Worm (Caenorhabditis elegans): ENCODE data around the gene clx-1.

The clx-1 gene

DNA sequence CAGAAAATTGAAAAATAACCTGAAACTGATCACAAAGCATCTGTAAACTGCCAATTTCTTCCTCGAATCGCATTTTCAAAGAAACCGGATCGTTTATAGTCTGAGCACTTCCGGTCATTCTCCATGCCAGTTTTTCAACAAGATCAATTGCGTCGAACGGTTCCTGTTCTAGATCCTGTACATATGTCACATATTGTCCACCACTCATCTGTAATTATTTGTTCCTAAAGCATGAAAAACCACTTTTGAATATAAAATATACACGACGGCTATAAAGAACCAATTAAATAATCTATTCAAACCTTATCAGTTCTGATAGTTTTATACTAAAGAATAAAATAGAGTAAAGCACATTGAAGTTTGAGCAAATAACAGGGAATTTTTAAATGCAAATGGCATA, 47.8 kb downstream of the clx-1 start, which contains the start of gene sec-10 (continued):
- no peak for TF ChIP-seq ztf-25 (GFP tag; IDR thresholded peaks at IDR 0.05)
- peak; percentile 87 for TF ChIP-seq Y53G8AR.9 (GFP tag; conservative IDR thresholded peaks at IDR 0.05)
- TF ChIP-seq ZK185.1 (tag; optimal IDR thresholded peaks at IDR 0.05; ENCODE audit: poor library complexity, severe bottlenecking): peak; percentile 20

ce11 chrIV:7783801-7784411, 49.5 kb downstream of the clx-1 start, which contains the start of gene tag-321:
tag-321 (minus strand) TSS chrIV:7783851.
- TF ChIP-seq hsf-1 (GFP tag; IDR thresholded peaks at IDR 0.05): 0 out of 2 replicates have a peak, but pooled peaks have one; percentile 44
- TF ChIP-seq nhr-80 (tag; optimal IDR thresholded peaks at IDR 0.05): peak; percentile 63
- TF ChIP-seq Y53G8AR.9 (GFP tag; conservative IDR thresholded peaks at IDR 0.05): no peak

DNA sequence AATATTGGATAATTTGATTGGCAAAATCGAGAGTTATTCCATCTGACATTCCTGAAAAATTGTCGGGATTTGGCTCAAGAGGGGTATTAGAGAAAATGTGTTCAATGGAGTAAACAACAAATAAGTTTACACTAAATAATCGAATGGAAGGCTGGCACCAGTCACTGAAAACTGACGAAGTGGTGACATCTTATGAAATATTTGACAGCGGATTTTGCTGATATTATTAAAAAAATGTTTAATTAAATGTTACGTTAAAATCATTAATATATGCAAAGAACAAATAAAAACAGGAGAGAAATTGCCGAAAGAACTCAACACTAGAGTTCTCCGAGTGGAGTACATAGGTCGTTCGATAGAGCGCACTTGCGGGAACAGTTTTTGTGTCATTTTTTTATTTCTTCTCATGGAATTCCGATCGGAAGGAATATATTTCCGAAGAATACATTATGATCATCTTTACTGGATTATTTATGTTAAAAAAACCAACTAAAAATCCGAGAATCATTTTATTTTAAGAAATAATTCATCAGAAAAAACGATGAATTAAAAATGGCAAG, 51.1 kb downstream of the clx-1 start, which contains the start of gene tag-322:
Gene tag-322 (minus strand): TSS at position 51 of the 560 bp plus-strand sequence.
- TF ChIP-seq ceh-79 (tag; optimal IDR thresholded peaks at IDR 0.05) (no peak), hrde-1 (tag; optimal IDR thresholded peaks at IDR 0.05; ENCODE audit: borderline replicate concordance) (no peak), snpc-4 (GFP tag; optimal IDR thresholded peaks at IDR 0.05) (no peak), snpc-4 (tag; optimal IDR thresholded peaks at IDR 0.05) (peak in 2 of 4 experiments; percentile 19 to 42), ekl-4 (GFP tag; IDR thresholded peaks at IDR 0.05) (peak; percentile 50; the same call in 1 of the 2 replicates), B0336.3 (GFP tag; IDR thresholded peaks at IDR 0.05) (0 out of 2 replicates have a peak, but pooled peaks have one; percentile 39), lir-1 (GFP tag; conservative IDR thresholded peaks at IDR 0.05) (no peak), mxl-1 (tag; optimal IDR thresholded peaks at IDR 0.05) (no peak), F49E8.2 (tag; optimal IDR thresholded peaks at IDR 0.05; ENCODE audit: insufficient read depth) (peak; percentile 39), ztf-25 (GFP tag; IDR thresholded peaks at IDR 0.05) (no peak), nhr-90 (tag; optimal IDR thresholded peaks at IDR 0.05) (no peak), nfya-2 (GFP tag; IDR thresholded peaks at IDR 0.05) (no peak), attf-5 (GFP tag; optimal IDR thresholded peaks at IDR 0.05) (peak; percentile 19), ceh-100 (GFP tag; IDR thresholded peaks at IDR 0.05) (0 out of 2 replicates have a peak, but pooled peaks have one; percentile 24), K12H6.12 (tag; optimal IDR thresholded peaks at IDR 0.05) (no peak), ama-1 (optimal IDR thresholded peaks at IDR 0.05) (no peak), ama-1 (GFP tag; optimal IDR thresholded peaks at IDR 0.05) (no peak), pha-4 (tag; optimal IDR thresholded peaks at IDR 0.05) (no peak), attf-3 (GFP tag; conservative IDR thresholded peaks at IDR 0.05) (no peak), C17E4.6 (GFP tag; IDR thresholded peaks at IDR 0.05) (no peak), ceh-58 (GFP tag; IDR thresholded peaks at IDR 0.05) (no peak), attf-6 (GFP tag; IDR thresholded peaks at IDR 0.05) (no peak), bed-1 (GFP tag; IDR thresholded peaks at IDR 0.05) (no peak), nhr-80 (tag; optimal IDR thresholded peaks at IDR 0.05) (no peak), mcd-1 (GFP tag; IDR thresholded peaks at IDR 0.05) (peak; percentile 93), egrh-3 (GFP tag; IDR thresholded peaks at IDR 0.05) (no peak), ZK185.1 (tag; optimal IDR thresholded peaks at IDR 0.05; ENCODE audit: poor library complexity, severe bottlenecking) (peak; percentile 35), snpc-1.1 (tag; optimal IDR thresholded peaks at IDR 0.05; ENCODE audit: insufficient read depth) (no peak), ceh-27 (GFP tag; optimal IDR thresholded peaks at IDR 0.05) (peak; percentile 1), pbrm-1 (GFP tag; IDR thresholded peaks at IDR 0.05) (0 out of 2 replicates have a peak, but pooled peaks have one; percentile 30), Y53G8AR.9 (GFP tag; conservative IDR thresholded peaks at IDR 0.05) (no peak), hsf-1 (GFP tag; IDR thresholded peaks at IDR 0.05) (no peak), ets-4 (GFP tag; optimal IDR thresholded peaks at IDR 0.05) (no peak), madf-6 (GFP tag; IDR thresholded peaks at IDR 0.05) (peak; percentile 59), F55B11.4 (tag; optimal IDR thresholded peaks at IDR 0.05; ENCODE audit: borderline replicate concordance, insufficient read depth) (no peak), ccch-3 (GFP tag; optimal IDR thresholded peaks at IDR 0.05) (no peak), hmg-1.2 (GFP tag; IDR thresholded peaks at IDR 0.05) (0 out of 2 replicates have a peak, but pooled peaks have one; percentile 6), F23B12.7 (tag; optimal IDR thresholded peaks at IDR 0.05; ENCODE audit: insufficient read depth) (peak; percentile 28), lin-35 (GFP tag; optimal IDR thresholded peaks at IDR 0.05) (peak in 1 of 3 experiments; percentile 62), ceh-91 (GFP tag; IDR thresholded peaks at IDR 0.05) (no peak), B0261.1 (tag; optimal IDR thresholded peaks at IDR 0.05) (no peak)
